Worm (Caenorhabditis elegans): ENCODE data around the gene Y47D7A.7.

DNA sequence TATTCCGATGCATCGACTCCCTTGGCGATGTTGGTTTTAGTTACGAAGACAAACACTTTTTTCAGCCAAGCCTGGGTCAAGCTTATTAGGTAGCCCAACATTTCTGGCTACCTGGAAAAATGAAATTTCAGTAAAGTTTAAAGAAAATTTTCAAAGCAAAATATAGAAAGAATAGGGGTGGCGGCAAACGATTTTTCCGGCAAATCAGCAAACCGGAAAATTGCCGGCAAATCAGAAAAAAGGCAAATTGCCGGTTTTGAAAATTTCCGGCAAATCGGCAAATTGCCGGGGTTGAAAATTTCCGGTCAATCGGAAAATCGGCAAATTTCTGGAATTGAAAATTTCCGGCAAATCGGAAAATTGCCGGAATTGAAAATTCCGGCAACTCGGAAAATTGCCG, 42.0 kb downstream of the Y47D7A.7 start, which contains the start of gene F32D1.8:
- no peak for TF ChIP-seq ceh-83 (GFP tag; optimal IDR thresholded peaks at IDR 0.05)
- no peak for TF ChIP-seq nhr-237 (tag; optimal IDR thresholded peaks at IDR 0.05)
- no peak for TF ChIP-seq mep-1 (tag; optimal IDR thresholded peaks at IDR 0.05)
- TF ChIP-seq sptf-1 (tag; optimal IDR thresholded peaks at IDR 0.05) = no peak
- no peak for TF ChIP-seq blmp-1 (tag; optimal IDR thresholded peaks at IDR 0.05)
- no peak for TF ChIP-seq ztf-11 (tag; optimal IDR thresholded peaks at IDR 0.05)
- TF ChIP-seq mls-2 (tag; optimal IDR thresholded peaks at IDR 0.05) = no peak
- TF ChIP-seq lin-13 (tag; optimal IDR thresholded peaks at IDR 0.05) = no peak
- no peak for TF ChIP-seq ces-1 (GFP tag; optimal IDR thresholded peaks at IDR 0.05)

Measured in whole organism, mixed stage, embryonic.